Worm (Caenorhabditis elegans) whole organism, L1 larva: Measurements from ENCODE around the gene T09B9.1.

ENCODE experiments used
- C16A3.4 ChIP-seq: fragments of 150-350 bp; optimal IDR thresholded peaks from 2 replicates; lab custom pipeline; 2014; ENCODE audit warnings: missing biosample characterization, missing genetic modification characterization
- F16B12.6 ChIP-seq: fragments of 150-350 bp; optimal IDR thresholded peaks from 2 replicates; lab custom pipeline; 2014; ENCODE audit warnings: missing biosample characterization, missing genetic modification characterization
- aha-1 ChIP-seq: fragments of 150-350 bp; optimal IDR thresholded peaks from 2 replicates; lab custom pipeline; 2014; ENCODE audit warnings: missing biosample characterization, missing genetic modification characterization
- alr-1 ChIP-seq: fragments of 200-800 bp; sonication (Bioruptor generic); optimal IDR thresholded peaks from 2 replicates; lab custom pipeline; 2018; ENCODE audit warnings: borderline replicate concordance, mild to moderate bottlenecking, missing genetic modification characterization, missing compliant biosample characterization
- aly-2 ChIP-seq: fragments of 150-350 bp; optimal IDR thresholded peaks from 2 replicates; lab custom pipeline; 2014; ENCODE audit warnings: missing biosample characterization, missing genetic modification characterization
- ama-1 ChIP-seq: fragments of 150-350 bp; optimal IDR thresholded peaks from 2 replicates; lab custom pipeline; 2014
- ceh-8 ChIP-seq: fragments of 200-800 bp; sonication (Bioruptor generic); optimal IDR thresholded peaks from 2 replicates; lab custom pipeline; 2018; ENCODE audit warnings: mild to moderate bottlenecking, missing genetic modification characterization, moderate library complexity, missing compliant biosample characterization
- ceh-82 ChIP-seq, 3 experiments: fragments of 150-350 bp in 1 of 3; sonication (generic microtip) in 2 of 3; optimal IDR thresholded peaks; 2 replicates each; lab custom pipeline; 2014 to 2017; ENCODE audit warnings: missing biosample characterization in 3 of 3, missing genetic modification characterization in 3 of 3
- dsc-1 ChIP-seq: sonication (generic microtip); optimal IDR thresholded peaks from 2 replicates; lab custom pipeline; 2016; ENCODE audit warnings: mild to moderate bottlenecking, missing genetic modification characterization, missing compliant biosample characterization
- efl-3 ChIP-seq: fragments of 200-800 bp; sonication (Bioruptor generic); optimal IDR thresholded peaks from 2 replicates; lab custom pipeline; 2018; ENCODE audit warnings: mild to moderate bottlenecking, missing genetic modification characterization, missing compliant biosample characterization
- egl-27 ChIP-seq, 2 experiments: fragments of 150-350 bp in 1 of 2; sonication (generic microtip); optimal IDR thresholded peaks; 3 replicates each; lab custom pipeline; 2017 to 2018; ENCODE audit warnings: missing biosample characterization in 2 of 2, missing genetic modification characterization in 2 of 2, missing genetic modification reagents in 2 of 2
- elt-3 ChIP-seq, 6 experiments: fragments of 150-350 bp in 1 of 6; sonication (generic microtip); optimal IDR thresholded peaks; 2 replicates each; lab custom pipeline; 2017 to 2018; ENCODE audit warnings: missing biosample characterization in 6 of 6, missing genetic modification characterization in 6 of 6, inconsistent platforms in 1 of 6
- ets-5 ChIP-seq: fragments of 200-800 bp; sonication (Bioruptor generic); IDR thresholded peaks from 2 replicates; pipeline ENCODE4 v1.3.6; 2022; ENCODE audit warnings: missing genetic modification characterization, missing compliant biosample characterization
- fkh-10 ChIP-seq: sonication (generic microtip); optimal IDR thresholded peaks from 2 replicates; lab custom pipeline; 2017; ENCODE audit warnings: missing biosample characterization, missing genetic modification reagents, missing genetic modification characterization
- fkh-4 ChIP-seq: sonication (generic microtip); optimal IDR thresholded peaks from 2 replicates; lab custom pipeline; 2016; ENCODE audit warnings: missing compliant biosample characterization, missing genetic modification characterization, borderline replicate concordance
- fos-1 ChIP-seq: fragments of 150-350 bp; optimal IDR thresholded peaks from 2 replicates; lab custom pipeline; 2014; ENCODE audit warnings: missing biosample characterization, missing genetic modification characterization
- grh-1 ChIP-seq: fragments of 200-800 bp; sonication (Bioruptor generic); IDR thresholded peaks from 2 replicates; pipeline ENCODE4 v1.3.6; 2022; ENCODE audit warnings: missing genetic modification reagents, missing genetic modification characterization, missing compliant biosample characterization
- hlh-4 ChIP-seq: sonication (generic microtip); optimal IDR thresholded peaks from 2 replicates; lab custom pipeline; 2016; ENCODE audit warnings: mild to moderate bottlenecking, missing genetic modification characterization, missing compliant biosample characterization
- hpl-2 ChIP-seq: fragments of 150-350 bp; optimal IDR thresholded peaks from 2 replicates; lab custom pipeline; 2014; ENCODE audit warnings: missing biosample characterization, missing genetic modification reagents, missing genetic modification characterization
- irx-1 ChIP-seq: sonication (generic microtip); optimal IDR thresholded peaks from 2 replicates; lab custom pipeline; 2016; ENCODE audit warnings: missing genetic modification characterization, missing compliant biosample characterization
- lin-14 ChIP-seq: fragments of 200-800 bp; sonication (Bioruptor generic); optimal IDR thresholded peaks from 2 replicates; lab custom pipeline; 2018; ENCODE audit warnings: mild to moderate bottlenecking, missing genetic modification characterization, moderate library complexity, missing compliant biosample characterization
- lin-39 ChIP-seq: fragments of 150-350 bp; optimal IDR thresholded peaks from 2 replicates; lab custom pipeline; 2014; ENCODE audit warnings: missing biosample characterization, missing genetic modification reagents, missing genetic modification characterization
- mab-9 ChIP-seq: fragments of 200-800 bp; sonication (Bioruptor generic); IDR thresholded peaks from 2 replicates; pipeline ENCODE4 v1.3.6; 2022; ENCODE audit warnings: missing genetic modification reagents, missing genetic modification characterization, missing compliant biosample characterization
- mdl-1 ChIP-seq, 2 experiments: fragments of 150-350 bp; optimal IDR thresholded peaks; 2 replicates each; lab custom pipeline; 2014 to 2017; ENCODE audit warnings: missing biosample characterization in 2 of 2, missing genetic modification characterization in 2 of 2, inconsistent platforms in 1 of 2
- mep-1 ChIP-seq: fragments of 150-350 bp; optimal IDR thresholded peaks from 2 replicates; lab custom pipeline; 2014; ENCODE audit warnings: missing biosample characterization, missing genetic modification characterization
- nhr-19 ChIP-seq: fragments of 200-800 bp; sonication (Bioruptor generic); conservative IDR thresholded peaks from 2 replicates; pipeline ENCODE4 v1.3.6; 2022; ENCODE audit warnings: missing genetic modification characterization, missing compliant biosample characterization
- nhr-47 ChIP-seq: sonication (generic microtip); optimal IDR thresholded peaks from 2 replicates; lab custom pipeline; 2016; ENCODE audit warnings: mild to moderate bottlenecking, missing genetic modification characterization, moderate library complexity, missing compliant biosample characterization
- nhr-76 ChIP-seq: sonication (generic microtip); optimal IDR thresholded peaks from 2 replicates; lab custom pipeline; 2017; ENCODE audit warnings: missing biosample characterization, missing genetic modification characterization
- nhr-84 ChIP-seq: sonication (generic microtip); optimal IDR thresholded peaks from 2 replicates; lab custom pipeline; 2017; ENCODE audit warnings: missing biosample characterization, missing genetic modification characterization
- nhr-90 ChIP-seq: sonication (generic microtip); optimal IDR thresholded peaks from 2 replicates; lab custom pipeline; 2016; ENCODE audit warnings: mild to moderate bottlenecking, missing genetic modification characterization, missing compliant biosample characterization; ENCODE audit not compliant: poor library complexity
- rnt-1 ChIP-seq: sonication (generic microtip); optimal IDR thresholded peaks from 2 replicates; lab custom pipeline; 2016; ENCODE audit warnings: mild to moderate bottlenecking, missing genetic modification characterization, moderate library complexity, missing compliant biosample characterization
- skn-1 ChIP-seq: fragments of 150-350 bp; optimal IDR thresholded peaks from 2 replicates; lab custom pipeline; 2014; ENCODE audit warnings: missing biosample characterization, missing genetic modification characterization
- sox-4 ChIP-seq: sonication (generic microtip); optimal IDR thresholded peaks from 2 replicates; lab custom pipeline; 2016; ENCODE audit warnings: missing genetic modification characterization, missing compliant biosample characterization
- sup-37 ChIP-seq: fragments of 200-800 bp; sonication (Bioruptor generic); optimal IDR thresholded peaks from 2 replicates; lab custom pipeline; 2018; ENCODE audit warnings: mild to moderate bottlenecking, missing genetic modification characterization, missing compliant biosample characterization
- swsn-7 ChIP-seq: sonication (generic microtip); optimal IDR thresholded peaks from 2 replicates; lab custom pipeline; 2016; ENCODE audit warnings: missing genetic modification characterization, missing compliant biosample characterization
- unc-130 ChIP-seq: fragments of 150-350 bp; optimal IDR thresholded peaks from 2 replicates; lab custom pipeline; 2017; ENCODE audit warnings: missing biosample characterization, missing genetic modification characterization, inconsistent platforms
- unc-86 ChIP-seq: sonication (generic microtip); optimal IDR thresholded peaks from 2 replicates; lab custom pipeline; 2016; ENCODE audit warnings: missing genetic modification characterization, missing compliant biosample characterization
- xbp-1 ChIP-seq: sonication (generic microtip); optimal IDR thresholded peaks from 2 replicates; lab custom pipeline; 2016; ENCODE audit warnings: missing genetic modification characterization, missing compliant biosample characterization
- zag-1 ChIP-seq: fragments of 150-350 bp; optimal IDR thresholded peaks from 2 replicates; lab custom pipeline; 2014; ENCODE audit warnings: missing biosample characterization, missing genetic modification characterization
- zip-4 ChIP-seq: fragments of 200-800 bp; sonication (Bioruptor generic); optimal IDR thresholded peaks from 2 replicates; lab custom pipeline; 2018; ENCODE audit warnings: mild to moderate bottlenecking, missing genetic modification characterization, moderate library complexity, missing compliant biosample characterization
- ztf-11 ChIP-seq, 2 experiments: sonication (generic microtip); optimal IDR thresholded peaks; 2 replicates each; lab custom pipeline; 2016 to 2017; ENCODE audit warnings: missing genetic modification characterization in 2 of 2, missing biosample characterization in 1 of 2, missing compliant biosample characterization in 1 of 2

T09B9.1 gene

ce11 chrX:9737730-9738129, 19.3 kb upstream of the T09B9.1 start, which contains the start of gene F15G9.5 (continued):
- TF ChIP-seq hlh-4 (no peak), rnt-1 (tag; lab: Kevin White, UChicago) (peak; percentile 49), ama-1 (lab: Kevin White, UChicago) (no peak), ceh-8 (GFP tag; lab: Kevin White, UChicago) (no peak), fos-1 (tag; lab: Kevin White, UChicago) (no peak), mep-1 (tag; lab: Kevin White, UChicago) (no peak), irx-1 (tag; lab: Kevin White, UChicago) (no peak), aha-1 (tag; lab: Kevin White, UChicago) (no peak), C16A3.4 (tag; lab: Kevin White, UChicago) (no peak), nhr-90 (tag; lab: Kevin White, UChicago) (no peak), nhr-84 (tag; lab: Kevin White, UChicago) (no peak), ceh-82 (tag; optimal IDR thresholded peaks at IDR 0.05; lab: Kevin White, UChicago) (peak in 2 of 3 experiments; percentile 21 to 30), nhr-19 (0 out of 2 replicates have a peak, but pooled peaks have one; percentile 9), nhr-76 (no peak), mdl-1 (tag; optimal IDR thresholded peaks at IDR 0.05; lab: Kevin White, UChicago) (no peak), elt-3 (tag; optimal IDR thresholded peaks at IDR 0.05; lab: Kevin White, UChicago) (no peak), nhr-47 (tag; lab: Kevin White, UChicago) (peak; percentile 15), fkh-10 (GFP tag; lab: Kevin White, UChicago) (peak; percentile 36), ztf-11 (tag; optimal IDR thresholded peaks at IDR 0.05; lab: Kevin White, UChicago) (no peak), lin-14 (GFP tag; lab: Kevin White, UChicago) (peak; percentile 71), F16B12.6 (tag; lab: Kevin White, UChicago) (no peak), sup-37 (GFP tag; lab: Kevin White, UChicago) (no peak), xbp-1 (tag; lab: Kevin White, UChicago) (no peak), dsc-1 (tag; lab: Kevin White, UChicago) (peak; percentile 28), fkh-4 (tag; lab: Kevin White, UChicago) (no peak), grh-1 (GFP tag; lab: Robert Waterston, UW) (no peak), hpl-2 (GFP tag; lab: Kevin White, UChicago) (no peak), zag-1 (tag; lab: Kevin White, UChicago) (no peak), aly-2 (tag; lab: Kevin White, UChicago) (no peak), sox-4 (no peak), egl-27 (tag; optimal IDR thresholded peaks at IDR 0.05; lab: Kevin White, UChicago) (no peak), ets-5 (GFP tag; lab: Robert Waterston, UW) (no peak)

ce11 chrX:9742058-9742457, 15.0 kb upstream of the T09B9.1 start:
- TF ChIP-seq sox-4 (no peak), unc-86 (tag; lab: Kevin White, UChicago) (no peak), swsn-7 (tag; lab: Kevin White, UChicago) (no peak), F16B12.6 (tag; lab: Kevin White, UChicago) (no peak), skn-1 (no peak), lin-14 (GFP tag; lab: Kevin White, UChicago) (no peak), alr-1 (tag; lab: Kevin White, UChicago) (no peak), mab-9 (GFP tag; lab: Robert Waterston, UW) (no peak), zip-4 (GFP tag; lab: Kevin White, UChicago) (no peak), unc-130 (tag; lab: Kevin White, UChicago) (no peak), lin-39 (tag; lab: Kevin White, UChicago) (no peak), ztf-11 (tag; optimal IDR thresholded peaks at IDR 0.05; lab: Kevin White, UChicago) (no peak), efl-3 (GFP tag; lab: Kevin White, UChicago) (no peak)
- TF ChIP-seq, all 84 proteins: peak for 0
